Fruit fly (Drosophila melanogaster) whole organism, embryonic: ENCODE results near the gene CG12992.

Experiments
- ATbp ChIP-seq: fragments of 200-800 bp; sonication (Bioruptor generic); optimal IDR thresholded peaks from 2 replicates; lab custom pipeline; 2017; ENCODE audit warnings: missing biosample characterization, mild to moderate bottlenecking, missing genetic modification characterization, missing genetic modification reagents
- CG10274 ChIP-seq: fragments of 200-800 bp; sonication (Bioruptor generic); optimal IDR thresholded peaks from 3 replicates; lab custom pipeline; 2017; ENCODE audit warnings: missing biosample characterization, mild to moderate bottlenecking, missing genetic modification characterization
- CG10321 ChIP-seq: fragments of 200-800 bp; sonication (Bioruptor generic); IDR thresholded peaks from 2 replicates; pipeline ENCODE4 v1.3.6; 2022; ENCODE audit warnings: missing biosample characterization, missing genetic modification characterization
- CG10366 ChIP-seq: fragments of 200-800 bp; sonication (Bioruptor generic); IDR thresholded peaks from 2 replicates; pipeline ENCODE4 v1.3.6; 2022; ENCODE audit warnings: missing biosample characterization, missing genetic modification characterization
- CG10431 ChIP-seq: fragments of 200-800 bp; sonication (Bioruptor generic); optimal IDR thresholded peaks from 3 replicates; lab custom pipeline; 2018; ENCODE audit warnings: missing biosample characterization, mild to moderate bottlenecking, missing genetic modification characterization
- CG10565 ChIP-seq: fragments of 200-800 bp; sonication (Bioruptor generic); optimal IDR thresholded peaks from 3 replicates; lab custom pipeline; 2016; ENCODE audit warnings: missing biosample characterization, mild to moderate bottlenecking, missing genetic modification characterization
- CG11085 ChIP-seq: fragments of 200-800 bp; sonication (Bioruptor generic); IDR thresholded peaks from 2 replicates; pipeline ENCODE4 v1.3.6; 2022; ENCODE audit warnings: missing biosample characterization, missing genetic modification characterization
- CG17612 ChIP-seq: fragments of 200-800 bp; sonication (Bioruptor generic); IDR thresholded peaks from 2 replicates; pipeline ENCODE4 v1.3.6; 2022; ENCODE audit warnings: missing biosample characterization, missing genetic modification characterization
- CG2202 ChIP-seq: fragments of 200-800 bp; sonication (Bioruptor generic); optimal IDR thresholded peaks from 2 replicates; lab custom pipeline; 2018; ENCODE audit warnings: missing biosample characterization, mild to moderate bottlenecking, missing genetic modification characterization
- CG2875 ChIP-seq: fragments of 200-800 bp; sonication (Bioruptor generic); optimal IDR thresholded peaks from 2 replicates; lab custom pipeline; 2017; ENCODE audit warnings: missing biosample characterization, mild to moderate bottlenecking, missing genetic modification characterization, missing genetic modification reagents
- CG32772 ChIP-seq: fragments of 200-800 bp; sonication (Bioruptor generic); IDR thresholded peaks from 2 replicates; pipeline ENCODE4 v1.3.6; 2022; ENCODE audit warnings: missing biosample characterization, missing genetic modification characterization
- CG34224 ChIP-seq: fragments of 200-800 bp; sonication (Bioruptor generic); IDR thresholded peaks from 3 replicates; pipeline ENCODE4 v1.3.6; 2022; ENCODE audit warnings: missing biosample characterization, missing genetic modification characterization; ENCODE audit not compliant: partially characterized antibody
- CG4730 ChIP-seq: fragments of 200-800 bp; sonication (Bioruptor generic); IDR thresholded peaks from 2 replicates; pipeline ENCODE4 v1.3.6; 2022; ENCODE audit warnings: missing biosample characterization, missing genetic modification characterization
- CG6654 ChIP-seq: fragments of 200-800 bp; sonication (Bioruptor generic); optimal IDR thresholded peaks from 2 replicates; lab custom pipeline; 2017; ENCODE audit warnings: missing biosample characterization, mild to moderate bottlenecking, missing genetic modification characterization
- CG6854 ChIP-seq: fragments of 200-800 bp; sonication (Bioruptor generic); optimal IDR thresholded peaks from 3 replicates; lab custom pipeline; 2017; ENCODE audit warnings: missing biosample characterization, mild to moderate bottlenecking, missing genetic modification characterization
- CG7786 ChIP-seq: fragments of 200-800 bp; sonication (Bioruptor generic); optimal IDR thresholded peaks from 2 replicates; lab custom pipeline; 2016; ENCODE audit warnings: missing biosample characterization, missing genetic modification characterization
- CG8359 ChIP-seq: fragments of 200-800 bp; sonication (Bioruptor generic); optimal IDR thresholded peaks from 2 replicates; lab custom pipeline; 2017; ENCODE audit warnings: missing biosample characterization, mild to moderate bottlenecking, missing genetic modification characterization, borderline replicate concordance
- CG8765 ChIP-seq: fragments of 200-800 bp; sonication (Bioruptor generic); IDR thresholded peaks from 2 replicates; pipeline ENCODE4 v1.3.6; 2022; ENCODE audit warnings: missing biosample characterization, missing genetic modification characterization
- CG9817 ChIP-seq: fragments of 200-800 bp; sonication (Bioruptor generic); optimal IDR thresholded peaks from 2 replicates; lab custom pipeline; 2018; ENCODE audit warnings: missing biosample characterization, mild to moderate bottlenecking, missing genetic modification characterization, moderate library complexity
- CG9876 ChIP-seq: fragments of 200-800 bp; sonication (Bioruptor generic); optimal IDR thresholded peaks from 2 replicates; lab custom pipeline; 2016; ENCODE audit warnings: missing biosample characterization, missing genetic modification characterization
- CoRest ChIP-seq: fragments of 200-800 bp; sonication (Bioruptor generic); optimal IDR thresholded peaks from 3 replicates; lab custom pipeline; 2018; ENCODE audit warnings: missing biosample characterization, mild to moderate bottlenecking, missing genetic modification characterization, moderate library complexity
- Dp ChIP-seq: fragments of 200-800 bp; sonication (Bioruptor generic); optimal IDR thresholded peaks from 2 replicates; lab custom pipeline; 2018; ENCODE audit warnings: missing biosample characterization, mild to moderate bottlenecking, missing genetic modification characterization, moderate library complexity
- Gsc ChIP-seq: fragments of 200-800 bp; sonication (Bioruptor generic); IDR thresholded peaks from 2 replicates; pipeline ENCODE4 v1.3.6; 2022; ENCODE audit warnings: missing biosample characterization, missing genetic modification characterization
- Gug ChIP-seq: fragments of 200-800 bp; sonication (Bioruptor generic); IDR thresholded peaks from 4 replicates; pipeline ENCODE4 v1.3.6; 2022; ENCODE audit warnings: missing biosample characterization, missing genetic modification characterization
- Hmr ChIP-seq: fragments of 200-800 bp; sonication (Bioruptor generic); optimal IDR thresholded peaks from 3 replicates; lab custom pipeline; 2017; ENCODE audit warnings: mild to moderate bottlenecking, missing biosample characterization, missing genetic modification reagents, missing genetic modification characterization
- Hr3 ChIP-seq: fragments of 200-800 bp; sonication (Bioruptor generic); optimal IDR thresholded peaks from 3 replicates; lab custom pipeline; 2016; ENCODE audit warnings: missing biosample characterization, missing genetic modification characterization
- Hsf ChIP-seq: fragments of 200-800 bp; sonication (Bioruptor generic); optimal IDR thresholded peaks from 3 replicates; lab custom pipeline; 2016; ENCODE audit warnings: missing biosample characterization, missing genetic modification characterization
- Side ChIP-seq: fragments of 200-800 bp; sonication (Bioruptor generic); optimal IDR thresholded peaks from 2 replicates; lab custom pipeline; 2016; ENCODE audit warnings: missing biosample characterization, missing genetic modification characterization
- Ssrp ChIP-seq: fragments of 200-800 bp; sonication (Bioruptor generic); optimal IDR thresholded peaks from 2 replicates; lab custom pipeline; 2018; ENCODE audit warnings: missing biosample characterization, mild to moderate bottlenecking, missing genetic modification characterization, moderate library complexity
- bbx ChIP-seq: fragments of 200-800 bp; sonication (Bioruptor generic); IDR thresholded peaks from 2 replicates; pipeline ENCODE4 v1.3.6; 2022; ENCODE audit warnings: missing biosample characterization, missing genetic modification characterization; ENCODE audit not compliant: partially characterized antibody
- bowl ChIP-seq: fragments of 200-800 bp; sonication (Bioruptor generic); IDR thresholded peaks from 2 replicates; pipeline ENCODE4 v1.3.6; 2022; ENCODE audit warnings: missing biosample characterization, missing genetic modification characterization
- btn ChIP-seq: fragments of 200-800 bp; sonication (Bioruptor generic); optimal IDR thresholded peaks from 2 replicates; lab custom pipeline; 2016; ENCODE audit warnings: missing biosample characterization, missing genetic modification characterization
- crc ChIP-seq: fragments of 200-800 bp; sonication (Bioruptor generic); optimal IDR thresholded peaks from 2 replicates; lab custom pipeline; 2016; ENCODE audit warnings: missing biosample characterization, missing genetic modification characterization
- eve ChIP-seq, 2 experiments: fragments of >200 bp; optimal IDR thresholded peaks; 2 replicates each; lab custom pipeline; 2017; ENCODE audit warnings: missing biosample characterization in 2 of 2, missing genetic modification characterization in 2 of 2
- ewg ChIP-seq: fragments of 200-800 bp; sonication (Bioruptor generic); optimal IDR thresholded peaks from 3 replicates; lab custom pipeline; 2017; ENCODE audit warnings: mild to moderate bottlenecking, missing biosample characterization, missing genetic modification reagents, missing genetic modification characterization
- gfzf ChIP-seq: fragments of 200-800 bp; sonication (Bioruptor generic); optimal IDR thresholded peaks from 2 replicates; lab custom pipeline; 2016; ENCODE audit warnings: missing biosample characterization, mild to moderate bottlenecking, missing genetic modification characterization, moderate library complexity
- lab ChIP-seq: fragments of 200-800 bp; sonication (Bioruptor generic); optimal IDR thresholded peaks from 3 replicates; lab custom pipeline; 2017; ENCODE audit warnings: missing biosample characterization, missing genetic modification characterization, mild to moderate bottlenecking, moderate library complexity, missing genetic modification reagents
- nau ChIP-seq: fragments of 200-800 bp; sonication (Bioruptor generic); optimal IDR thresholded peaks from 3 replicates; lab custom pipeline; 2017; ENCODE audit warnings: missing biosample characterization, mild to moderate bottlenecking, missing genetic modification characterization, missing genetic modification reagents
- nerfin-2 ChIP-seq: fragments of 200-800 bp; sonication (Bioruptor generic); IDR thresholded peaks from 2 replicates; pipeline ENCODE4 v1.3.6; 2022; ENCODE audit warnings: missing biosample characterization, missing genetic modification characterization; ENCODE audit not compliant: partially characterized antibody
- otp ChIP-seq: fragments of 200-800 bp; sonication (Bioruptor generic); IDR thresholded peaks from 3 replicates; pipeline ENCODE4, ENCODE4 v1.3.6; 2022; ENCODE audit warnings: missing biosample characterization, missing genetic modification characterization
- p53 ChIP-seq: fragments of 200-800 bp; sonication (Bioruptor generic); optimal IDR thresholded peaks from 2 replicates; lab custom pipeline; 2016; ENCODE audit warnings: missing biosample characterization, missing genetic modification characterization
- pfk ChIP-seq: fragments of 200-800 bp; sonication (Bioruptor generic); optimal IDR thresholded peaks from 2 replicates; lab custom pipeline; 2018; ENCODE audit warnings: missing biosample characterization, mild to moderate bottlenecking, missing genetic modification characterization, moderate library complexity
- phol ChIP-seq: fragments of 200-800 bp; sonication (Bioruptor generic); optimal IDR thresholded peaks from 3 replicates; lab custom pipeline; 2018; ENCODE audit warnings: missing biosample characterization, mild to moderate bottlenecking, missing genetic modification characterization, moderate library complexity
- slbo ChIP-seq: fragments of 200-800 bp; sonication (Bioruptor generic); IDR thresholded peaks from 2 replicates; pipeline ENCODE4 v1.3.6; 2022; ENCODE audit warnings: missing biosample characterization, missing genetic modification characterization
- so ChIP-seq: fragments of 200-800 bp; sonication (Bioruptor generic); IDR thresholded peaks from 3 replicates; pipeline ENCODE4 v1.3.6; 2022; ENCODE audit warnings: missing biosample characterization, missing genetic modification characterization
- sr ChIP-seq: fragments of 200-800 bp; sonication (Bioruptor generic); IDR thresholded peaks from 3 replicates; pipeline ENCODE4 v1.3.6; 2022; ENCODE audit warnings: missing biosample characterization, missing genetic modification characterization
- vfl ChIP-seq: fragments of 200-800 bp; sonication (Bioruptor generic); optimal IDR thresholded peaks from 2 replicates; lab custom pipeline; 2016; ENCODE audit warnings: missing biosample characterization, missing genetic modification characterization
- yki ChIP-seq: fragments of >200 bp; optimal IDR thresholded peaks from 3 replicates; lab custom pipeline; 2018
- zen2 ChIP-seq: fragments of 200-800 bp; sonication (Bioruptor generic); IDR thresholded peaks from 3 replicates; pipeline ENCODE4 v1.3.6; 2022; ENCODE audit warnings: missing biosample characterization, missing genetic modification characterization; ENCODE audit not compliant: partially characterized antibody
- zf30C ChIP-seq: fragments of 200-800 bp; sonication (Bioruptor generic); optimal IDR thresholded peaks from 3 replicates; lab custom pipeline; 2018; ENCODE audit warnings: missing biosample characterization, mild to moderate bottlenecking, missing genetic modification characterization

Gene CG12992

dm6 chrX:17581606-17582281 is 6.9 kb upstream of the CG12992 start (continued):
- TF ChIP-seq CG2875 (GFP tag; lab: Kevin White, UChicago) (peak; percentile 16), Hr3 (GFP tag; lab: Kevin White, UChicago) (no peak), CG4730 (GFP tag; lab: Robert Waterston, UW) (no peak), CG6654 (GFP tag; lab: Kevin White, UChicago) (no peak), CG10274 (GFP tag; lab: Kevin White, UChicago) (no peak), Side (no peak), CG2202 (tag; lab: Kevin White, UChicago) (no peak), Hmr (GFP tag; lab: Kevin White, UChicago) (no peak), CG34224 (GFP tag; lab: Robert Waterston, UW) (no peak), nerfin-2 (GFP tag; lab: Robert Waterston, UW) (no peak), zf30C (GFP tag; lab: Kevin White, UChicago) (no peak), CG7786 (no peak), CG17612 (no peak), nau (GFP tag; lab: Kevin White, UChicago) (no peak), CG11085 (GFP tag; lab: Robert Waterston, UW) (no peak), CG10565 (no peak), CG32772 (GFP tag; lab: Robert Waterston, UW) (no peak), lab (GFP tag; lab: Kevin White, UChicago) (no peak), eve (GFP tag; optimal IDR thresholded peaks at IDR 0.05; lab: Kevin White, UChicago) (no peak), Gsc (no peak), zen2 (no peak), slbo (GFP tag; lab: Robert Waterston, UW) (0 out of 2 replicates have a peak, but pooled peaks have one; percentile 13), bowl (GFP tag; lab: Robert Waterston, UW) (no peak), ATbp (GFP tag; lab: Kevin White, UChicago) (no peak), so (GFP tag; lab: Robert Waterston, UW) (no peak), CG10431 (GFP tag; lab: Kevin White, UChicago) (no peak), Hsf (GFP tag; lab: Kevin White, UChicago) (no peak), Dp (GFP tag; lab: Kevin White, UChicago) (no peak), CG8359 (GFP tag; lab: Kevin White, UChicago) (no peak), CG8765 (GFP tag; lab: Robert Waterston, UW) (no peak), yki (lab: Kevin White, UChicago) (no peak), gfzf (GFP tag; lab: Kevin White, UChicago) (no peak), ewg (GFP tag; lab: Kevin White, UChicago) (no peak), p53 (GFP tag; lab: Kevin White, UChicago) (no peak), CG10366 (no peak), Gug (GFP tag; lab: Robert Waterston, UW) (no peak), phol (peak; percentile 38), CG6854 (GFP tag; lab: Kevin White, UChicago) (no peak), CoRest (tag; lab: Kevin White, UChicago) (peak; percentile 37), CG10321 (no peak), sr (GFP tag; lab: Robert Waterston, UW) (no peak), Ssrp (tag; lab: Kevin White, UChicago) (peak; percentile 50), btn (no peak), pfk (GFP tag; lab: Kevin White, UChicago) (no peak), crc (GFP tag; lab: Kevin White, UChicago) (no peak), bbx (GFP tag; lab: Robert Waterston, UW) (no peak), otp (GFP tag; lab: Robert Waterston, UW) (no peak), CG9817 (tag; lab: Kevin White, UChicago) (no peak), CG9876 (GFP tag; lab: Kevin White, UChicago) (no peak), vfl (GFP tag; lab: Kevin White, UChicago) (no peak)
